Fruit fly (Drosophila melanogaster): Measurements from ENCODE around the gene CapaR.

Gene CapaR

DNA sequence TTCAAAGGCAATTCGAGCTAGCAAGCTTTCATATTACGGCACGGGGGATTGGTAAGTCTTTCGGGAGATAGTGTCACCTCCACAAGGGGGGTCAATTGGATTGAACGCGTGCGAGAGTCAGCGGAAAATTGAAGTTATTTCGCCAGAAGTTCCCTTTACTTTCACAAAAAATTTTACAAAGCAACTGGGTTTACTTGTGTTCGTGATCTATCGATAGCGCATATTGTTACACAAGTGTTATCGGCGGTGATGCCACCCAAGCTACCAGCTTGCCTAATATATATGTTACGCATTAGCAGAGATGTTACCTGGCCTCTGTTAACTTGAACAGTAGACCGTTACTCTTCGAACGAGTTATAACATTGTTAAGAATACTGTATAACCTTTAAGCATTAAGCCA is 7.2 kb downstream of the CapaR start, which contains the start of gene Wnk (continued):
- no peak for TF ChIP-seq CG11247 (GFP tag; IDR thresholded peaks at IDR 0.05)
- TF ChIP-seq Myb (GFP tag; optimal IDR thresholded peaks at IDR 0.05), result peak; percentile 93
- no peak for TF ChIP-seq CG7928 (GFP tag; optimal IDR thresholded peaks at IDR 0.05)
- TF ChIP-seq CG6175 (GFP tag; IDR thresholded peaks at IDR 0.05), result no peak
- no peak for TF ChIP-seq phol (tag; optimal IDR thresholded peaks at IDR 0.05)
- peak; percentile 86 for TF ChIP-seq Bgb (GFP tag; IDR thresholded peaks at IDR 0.05; ENCODE audit: partially characterized antibody)
- TF ChIP-seq gsb (GFP tag; IDR thresholded peaks at IDR 0.05), result no peak
- TF ChIP-seq CG6791 (GFP tag; IDR thresholded peaks at IDR 0.05; ENCODE audit: partially characterized antibody), result peak; percentile 73
- no peak for TF ChIP-seq Sox100B (GFP tag; optimal IDR thresholded peaks at IDR 0.05)
- no peak for TF ChIP-seq sob (GFP tag; IDR thresholded peaks at IDR 0.05)
- TF ChIP-seq CG8944 (GFP tag; optimal IDR thresholded peaks at IDR 0.05), result no peak
- TF ChIP-seq HLH4C (GFP tag; IDR thresholded peaks at IDR 0.05; ENCODE audit: partially characterized antibody), result peak; percentile 74
- TF ChIP-seq bbx (GFP tag; IDR thresholded peaks at IDR 0.05; ENCODE audit: partially characterized antibody), result peak; percentile 83
- no peak for TF ChIP-seq fu2 (GFP tag; optimal IDR thresholded peaks at IDR 0.05)
- no peak for TF ChIP-seq Poxn (GFP tag; IDR thresholded peaks at IDR 0.05)
- no peak for TF ChIP-seq CG10209 (GFP tag; optimal IDR thresholded peaks at IDR 0.05)
- TF ChIP-seq NfI (GFP tag; optimal IDR thresholded peaks at IDR 0.05), result no peak
- peak; percentile 86 for TF ChIP-seq Dref (GFP tag; IDR thresholded peaks at IDR 0.05)
- TF ChIP-seq CG17568 (GFP tag; optimal IDR thresholded peaks at IDR 0.05), result no peak
- peak; percentile 83 for TF ChIP-seq Opbp (GFP tag; IDR thresholded peaks at IDR 0.05; ENCODE audit: partially characterized antibody)
- no peak for TF ChIP-seq ken (GFP tag; IDR thresholded peaks at IDR 0.05)
- no peak for TF ChIP-seq CG6765 (GFP tag; optimal IDR thresholded peaks at IDR 0.05)
- peak; percentile 81 for TF ChIP-seq tna (GFP tag; IDR thresholded peaks at IDR 0.05; ENCODE audit: partially characterized antibody)
- peak; percentile 71 for TF ChIP-seq CG16813 (GFP tag; IDR thresholded peaks at IDR 0.05; ENCODE audit: partially characterized antibody)
- no peak for TF ChIP-seq az2 (GFP tag; optimal IDR thresholded peaks at IDR 0.05)
- TF ChIP-seq Dll (GFP tag; IDR thresholded peaks at IDR 0.05; ENCODE audit: partially characterized antibody), result peak; percentile 80
- TF ChIP-seq ssp (GFP tag; IDR thresholded peaks at IDR 0.05), result no peak
- no peak for TF ChIP-seq Mrtf (GFP tag; IDR thresholded peaks at IDR 0.05)
- TF ChIP-seq chm (GFP tag; IDR thresholded peaks at IDR 0.05), result no peak
- peak; percentile 33 for TF ChIP-seq CG9797 (GFP tag; optimal IDR thresholded peaks at IDR 0.05)
- TF ChIP-seq Doc3 (GFP tag; IDR thresholded peaks at IDR 0.05; ENCODE audit: partially characterized antibody), result peak; percentile 62; the same call in 2 of the 3 replicates
- TF ChIP-seq CG13296 (GFP tag; optimal IDR thresholded peaks at IDR 0.05), result no peak
- peak; percentile 35 for TF ChIP-seq Dp (GFP tag; optimal IDR thresholded peaks at IDR 0.05)
- TF ChIP-seq ase (GFP tag; IDR thresholded peaks at IDR 0.05), result no peak
- peak; percentile 83 for TF ChIP-seq pzg (GFP tag; optimal IDR thresholded peaks at IDR 0.05)
- no peak for TF ChIP-seq CG7786 (GFP tag; optimal IDR thresholded peaks at IDR 0.05)
- no peak for TF ChIP-seq CG14050 (GFP tag; IDR thresholded peaks at IDR 0.05)
- TF ChIP-seq trem (tag; optimal IDR thresholded peaks at IDR 0.05), result no peak
- no peak for TF ChIP-seq CG1832 (GFP tag; optimal IDR thresholded peaks at IDR 0.05)
- no peak for TF ChIP-seq fd3F (GFP tag; optimal IDR thresholded peaks at IDR 0.05)
- no peak for TF ChIP-seq pho (GFP tag; optimal IDR thresholded peaks at IDR 0.05)
- no peak for TF ChIP-seq da (GFP tag; optimal IDR thresholded peaks at IDR 0.05)
- TF ChIP-seq pum (GFP tag; optimal IDR thresholded peaks at IDR 0.05), result no peak
- TF ChIP-seq CG14860 (GFP tag; IDR thresholded peaks at IDR 0.05; ENCODE audit: partially characterized antibody), result peak; percentile 72
- no peak for TF ChIP-seq CG8924 (tag; optimal IDR thresholded peaks at IDR 0.05)
- TF ChIP-seq hth (optimal IDR thresholded peaks at IDR 0.05), result no peak
- no peak for TF ChIP-seq ham (GFP tag; IDR thresholded peaks at IDR 0.05)
- peak; percentile 89 for TF ChIP-seq MESR4 (GFP tag; optimal IDR thresholded peaks at IDR 0.05)
- TF ChIP-seq CG2116 (GFP tag; optimal IDR thresholded peaks at IDR 0.05), result peak; percentile 60
- TF ChIP-seq sima (GFP tag; optimal IDR thresholded peaks at IDR 0.05), result no peak
- TF ChIP-seq Abd-B (GFP tag; optimal IDR thresholded peaks at IDR 0.05), result no peak

All from whole organism, embryonic.